Fruit fly (Drosophila melanogaster) whole organism, embryonic: Measurements from ENCODE around the gene TMEM216.
A peak's percentile ranks its signal among the peaks of the same experiment; 100 is the strongest.

Source experiments
- Ada2b ChIP-seq: fragments of 200-800 bp; sonication (Bioruptor generic); IDR thresholded peaks from 2 replicates; pipeline ENCODE4 v1.3.6; 2022; ENCODE audit warnings: missing biosample characterization, missing genetic modification characterization
- B-H2 ChIP-seq: fragments of 200-800 bp; sonication (Bioruptor generic); optimal IDR thresholded peaks from 2 replicates; lab custom pipeline; 2018; ENCODE audit warnings: missing biosample characterization, mild to moderate bottlenecking, missing genetic modification characterization
- CG10543 ChIP-seq: fragments of 200-800 bp; sonication (Bioruptor generic); optimal IDR thresholded peaks from 3 replicates; lab custom pipeline; 2017; ENCODE audit warnings: missing biosample characterization, mild to moderate bottlenecking, missing genetic modification characterization, moderate library complexity
- CG11247 ChIP-seq: fragments of 200-800 bp; sonication (Bioruptor generic); IDR thresholded peaks from 2 replicates; pipeline ENCODE4 v1.3.6; 2022; ENCODE audit warnings: missing biosample characterization, missing genetic modification characterization
- CG12659 ChIP-seq: fragments of 200-800 bp; sonication (Bioruptor generic); optimal IDR thresholded peaks from 3 replicates; lab custom pipeline; 2017; ENCODE audit warnings: mild to moderate bottlenecking, missing biosample characterization, missing genetic modification reagents, missing genetic modification characterization
- CG13424 ChIP-seq: fragments of 200-800 bp; sonication (Bioruptor generic); optimal IDR thresholded peaks from 2 replicates; lab custom pipeline; 2019; ENCODE audit warnings: missing biosample characterization, mild to moderate bottlenecking, missing genetic modification characterization, moderate library complexity
- CG13894 ChIP-seq: fragments of 200-800 bp; sonication (Bioruptor generic); optimal IDR thresholded peaks from 3 replicates; lab custom pipeline; 2018; ENCODE audit warnings: missing biosample characterization, mild to moderate bottlenecking, missing genetic modification characterization, moderate library complexity
- CG14860 ChIP-seq: fragments of 200-800 bp; sonication (Bioruptor generic); IDR thresholded peaks from 3 replicates; pipeline ENCODE4 v1.3.6; 2022; ENCODE audit warnings: missing biosample characterization, missing genetic modification characterization; ENCODE audit not compliant: partially characterized antibody
- CG15011 ChIP-seq: fragments of 200-800 bp; sonication (Bioruptor generic); optimal IDR thresholded peaks from 3 replicates; lab custom pipeline; 2018; ENCODE audit warnings: missing biosample characterization, mild to moderate bottlenecking, missing genetic modification characterization
- CG16863 ChIP-seq: fragments of 200-800 bp; sonication (Bioruptor generic); optimal IDR thresholded peaks from 3 replicates; lab custom pipeline; 2016; ENCODE audit warnings: missing biosample characterization, missing genetic modification characterization
- CG17829 ChIP-seq: fragments of 200-800 bp; optimal IDR thresholded peaks from 2 replicates; lab custom pipeline; 2019; ENCODE audit warnings: missing biosample characterization, mild to moderate bottlenecking, missing genetic modification characterization, moderate library complexity
- CG18262 ChIP-seq: fragments of 200-800 bp; optimal IDR thresholded peaks from 3 replicates; lab custom pipeline; 2019; ENCODE audit warnings: missing biosample characterization, mild to moderate bottlenecking, missing genetic modification characterization, moderate library complexity
- CG18599 ChIP-seq: fragments of 200-800 bp; sonication (Bioruptor generic); optimal IDR thresholded peaks from 3 replicates; lab custom pipeline; 2017; ENCODE audit warnings: missing biosample characterization, missing genetic modification characterization, mild to moderate bottlenecking, moderate library complexity, missing genetic modification reagents
- CG2120 ChIP-seq: fragments of 200-800 bp; sonication (Bioruptor generic); optimal IDR thresholded peaks from 3 replicates; lab custom pipeline; 2016; ENCODE audit warnings: missing biosample characterization, missing genetic modification characterization
- CG30403 ChIP-seq: fragments of 200-800 bp; sonication (Bioruptor generic); optimal IDR thresholded peaks from 3 replicates; lab custom pipeline; 2016; ENCODE audit warnings: missing biosample characterization, missing genetic modification characterization
- CG31224 ChIP-seq: fragments of 200-800 bp; sonication (Bioruptor generic); IDR thresholded peaks from 2 replicates; pipeline ENCODE4 v1.3.6; 2022; ENCODE audit warnings: missing biosample characterization, missing genetic modification characterization
- CG3281 ChIP-seq: fragments of 200-800 bp; sonication (Bioruptor generic); optimal IDR thresholded peaks from 3 replicates; lab custom pipeline; 2017; ENCODE audit warnings: missing biosample characterization, mild to moderate bottlenecking, missing genetic modification characterization
- CG4730 ChIP-seq: fragments of 200-800 bp; sonication (Bioruptor generic); IDR thresholded peaks from 2 replicates; pipeline ENCODE4 v1.3.6; 2022; ENCODE audit warnings: missing biosample characterization, missing genetic modification characterization
- CG5245 ChIP-seq: fragments of 200-800 bp; sonication (Bioruptor generic); optimal IDR thresholded peaks from 3 replicates; lab custom pipeline; 2016; ENCODE audit warnings: missing biosample characterization, missing genetic modification characterization
- CG7556 ChIP-seq: fragments of 200-800 bp; sonication (Bioruptor generic); optimal IDR thresholded peaks from 2 replicates; lab custom pipeline; 2017; ENCODE audit warnings: missing biosample characterization, mild to moderate bottlenecking, missing genetic modification characterization
- CG9437 ChIP-seq: fragments of 200-800 bp; sonication (Bioruptor generic); optimal IDR thresholded peaks from 2 replicates; lab custom pipeline; 2018; ENCODE audit warnings: missing biosample characterization, mild to moderate bottlenecking, missing genetic modification characterization
- Chrac-16 ChIP-seq: fragments of 200-800 bp; sonication (Bioruptor generic); optimal IDR thresholded peaks from 3 replicates; lab custom pipeline; 2016; ENCODE audit warnings: missing biosample characterization, missing genetic modification characterization
- CoRest ChIP-seq: fragments of 200-800 bp; sonication (Bioruptor generic); optimal IDR thresholded peaks from 3 replicates; lab custom pipeline; 2018; ENCODE audit warnings: missing biosample characterization, mild to moderate bottlenecking, missing genetic modification characterization, moderate library complexity
- D19A ChIP-seq: fragments of 200-800 bp; optimal IDR thresholded peaks from 3 replicates; lab custom pipeline; 2019; ENCODE audit warnings: missing biosample characterization, mild to moderate bottlenecking, missing genetic modification characterization, moderate library complexity
- Deaf1 ChIP-seq: fragments of 200-800 bp; optimal IDR thresholded peaks from 3 replicates; lab custom pipeline; 2019; ENCODE audit warnings: missing biosample characterization, mild to moderate bottlenecking, missing genetic modification characterization, moderate library complexity
- Hey ChIP-seq: fragments of 200-800 bp; sonication (Bioruptor generic); optimal IDR thresholded peaks from 3 replicates; lab custom pipeline; 2018; ENCODE audit warnings: missing biosample characterization, mild to moderate bottlenecking, missing genetic modification characterization
- Hmr ChIP-seq: fragments of 200-800 bp; sonication (Bioruptor generic); optimal IDR thresholded peaks from 3 replicates; lab custom pipeline; 2017; ENCODE audit warnings: mild to moderate bottlenecking, missing biosample characterization, missing genetic modification reagents, missing genetic modification characterization
- Mes4 ChIP-seq: fragments of 200-800 bp; sonication (Bioruptor generic); optimal IDR thresholded peaks from 2 replicates; lab custom pipeline; 2016; ENCODE audit warnings: missing biosample characterization, missing genetic modification characterization
- Nf-YB ChIP-seq: fragments of 200-800 bp; sonication (Bioruptor generic); optimal IDR thresholded peaks from 3 replicates; lab custom pipeline; 2019; ENCODE audit warnings: missing biosample characterization, mild to moderate bottlenecking, missing genetic modification characterization, moderate library complexity
- PHDP ChIP-seq: fragments of 200-800 bp; sonication (Bioruptor generic); optimal IDR thresholded peaks from 3 replicates; lab custom pipeline; 2018; ENCODE audit warnings: missing biosample characterization, mild to moderate bottlenecking, missing genetic modification characterization, moderate library complexity
- Rfx ChIP-seq: fragments of 200-800 bp; sonication (Bioruptor generic); IDR thresholded peaks from 2 replicates; pipeline ENCODE4 v1.3.6; 2022; ENCODE audit warnings: missing biosample characterization, missing genetic modification characterization
- Scr ChIP-seq: fragments of 200-800 bp; sonication (Bioruptor generic); IDR thresholded peaks from 2 replicates; pipeline ENCODE4 v1.3.6; 2022; ENCODE audit warnings: missing biosample characterization, missing genetic modification characterization; ENCODE audit not compliant: partially characterized antibody
- Sox100B ChIP-seq: fragments of 200-800 bp; sonication (Bioruptor generic); optimal IDR thresholded peaks from 3 replicates; lab custom pipeline; 2018; ENCODE audit warnings: missing biosample characterization, mild to moderate bottlenecking, missing genetic modification characterization
- Ssrp ChIP-seq: fragments of 200-800 bp; sonication (Bioruptor generic); optimal IDR thresholded peaks from 2 replicates; lab custom pipeline; 2018; ENCODE audit warnings: missing biosample characterization, mild to moderate bottlenecking, missing genetic modification characterization, moderate library complexity
- ap ChIP-seq: fragments of 200-800 bp; sonication (Bioruptor generic); IDR thresholded peaks from 2 replicates; pipeline ENCODE4 v1.3.6; 2022; ENCODE audit warnings: missing biosample characterization, missing genetic modification characterization
- bbx ChIP-seq: fragments of 200-800 bp; sonication (Bioruptor generic); IDR thresholded peaks from 2 replicates; pipeline ENCODE4 v1.3.6; 2022; ENCODE audit warnings: missing biosample characterization, missing genetic modification characterization; ENCODE audit not compliant: partially characterized antibody
- bigmax ChIP-seq: fragments of 200-800 bp; sonication (Bioruptor generic); optimal IDR thresholded peaks from 2 replicates; lab custom pipeline; 2018; ENCODE audit warnings: missing biosample characterization, mild to moderate bottlenecking, missing genetic modification characterization
- chif ChIP-seq, 2 experiments: fragments of 200-800 bp; sonication (Bioruptor generic); optimal IDR thresholded peaks; 3 replicates each; lab custom pipeline; 2016; ENCODE audit warnings: missing biosample characterization in 2 of 2, missing genetic modification characterization in 2 of 2
- corto ChIP-seq: fragments of 200-800 bp; sonication (Bioruptor generic); optimal IDR thresholded peaks from 2 replicates; lab custom pipeline; 2016; ENCODE audit warnings: missing biosample characterization, mild to moderate bottlenecking, missing genetic modification characterization, moderate library complexity
- cwo ChIP-seq: fragments of 200-800 bp; sonication (Bioruptor generic); optimal IDR thresholded peaks from 3 replicates; lab custom pipeline; 2017; ENCODE audit warnings: missing biosample characterization, missing genetic modification characterization, mild to moderate bottlenecking, moderate library complexity, missing genetic modification reagents
- emc ChIP-seq: fragments of 200-800 bp; sonication (Bioruptor generic); optimal IDR thresholded peaks from 2 replicates; lab custom pipeline; 2016; ENCODE audit warnings: missing biosample characterization, missing genetic modification characterization
- fd96Cb ChIP-seq: fragments of 200-800 bp; sonication (Bioruptor generic); optimal IDR thresholded peaks from 2 replicates; lab custom pipeline; 2018; ENCODE audit warnings: missing biosample characterization, mild to moderate bottlenecking, missing genetic modification characterization, moderate library complexity
- ftz-f1 ChIP-seq: fragments of 200-800 bp; sonication (Bioruptor generic); optimal IDR thresholded peaks from 2 replicates; lab custom pipeline; 2016; ENCODE audit warnings: missing biosample characterization, missing genetic modification characterization
- gro ChIP-seq: fragments of 200-800 bp; sonication (Bioruptor generic); optimal IDR thresholded peaks from 2 replicates; lab custom pipeline; 2016; ENCODE audit warnings: missing biosample characterization, missing genetic modification characterization
- jigr1 ChIP-seq: fragments of 200-800 bp; sonication (Bioruptor generic); IDR thresholded peaks from 3 replicates; pipeline ENCODE4 v1.3.6; 2022; ENCODE audit warnings: missing biosample characterization, missing genetic modification characterization
- lab ChIP-seq: fragments of 200-800 bp; sonication (Bioruptor generic); optimal IDR thresholded peaks from 3 replicates; lab custom pipeline; 2017; ENCODE audit warnings: missing biosample characterization, missing genetic modification characterization, mild to moderate bottlenecking, moderate library complexity, missing genetic modification reagents
- odd ChIP-seq: fragments of 200-800 bp; sonication (Bioruptor generic); optimal IDR thresholded peaks from 2 replicates; lab custom pipeline; 2017; ENCODE audit warnings: missing biosample characterization, mild to moderate bottlenecking, missing genetic modification characterization
- sna ChIP-seq: fragments of 200-800 bp; sonication (Bioruptor generic); IDR thresholded peaks from 2 replicates; pipeline ENCODE4 v1.3.6; 2022; ENCODE audit warnings: missing biosample characterization, missing genetic modification characterization; ENCODE audit not compliant: partially characterized antibody
- vnd ChIP-seq: fragments of 200-800 bp; sonication (Bioruptor generic); IDR thresholded peaks from 3 replicates; pipeline ENCODE4 v1.3.6; 2022; ENCODE audit warnings: missing biosample characterization, missing genetic modification characterization; ENCODE audit not compliant: partially characterized antibody
- zfh2 ChIP-seq: fragments of 200-800 bp; sonication (Bioruptor generic); optimal IDR thresholded peaks from 2 replicates; lab custom pipeline; 2016; ENCODE audit warnings: missing biosample characterization, missing genetic modification characterization

TMEM216 gene

dm6 chr3R:8712722-8713131, 3.3 kb upstream of the TMEM216 start, which contains the start of gene CG8112 (continued):
- TF ChIP-seq vnd (GFP tag; lab: Robert Waterston, UW) (no peak), bigmax (GFP tag; lab: Kevin White, UChicago) (no peak), corto (GFP tag; lab: Kevin White, UChicago) (no peak), B-H2 (GFP tag; lab: Kevin White, UChicago) (no peak), Scr (GFP tag; lab: Robert Waterston, UW) (no peak), lab (GFP tag; lab: Kevin White, UChicago) (peak; percentile 65), Mes4 (GFP tag; lab: Kevin White, UChicago) (no peak), CG15011 (GFP tag; lab: Kevin White, UChicago) (no peak), CG18262 (peak; percentile 57), fd96Cb (peak; percentile 13), CG2120 (GFP tag; lab: Kevin White, UChicago) (peak; percentile 17), Ada2b (no peak; the same call in 1 of the 2 replicates), PHDP (tag; lab: Kevin White, UChicago) (no peak), CG18599 (peak; percentile 48), gro (GFP tag; lab: Kevin White, UChicago) (no peak), CG16863 (GFP tag; lab: Kevin White, UChicago) (no peak), CG4730 (GFP tag; lab: Robert Waterston, UW) (no peak), D19A (tag; lab: Kevin White, UChicago) (no peak), CG14860 (GFP tag; lab: Robert Waterston, UW) (no peak), CG13424 (peak; percentile 47), Sox100B (GFP tag; lab: Kevin White, UChicago) (no peak), emc (no peak), Rfx (GFP tag; lab: Robert Waterston, UW) (peak; percentile 30; the same call in 1 of the 2 replicates), CG17829 (peak; percentile 21), Nf-YB (GFP tag; lab: Kevin White, UChicago) (peak; percentile 6), CG9437 (GFP tag; lab: Kevin White, UChicago) (peak; percentile 22), CG10543 (GFP tag; lab: Kevin White, UChicago) (peak; percentile 16), chif (GFP tag; optimal IDR thresholded peaks at IDR 0.05; lab: Kevin White, UChicago) (no peak), CG13894 (tag; lab: Kevin White, UChicago) (no peak), Hmr (GFP tag; lab: Kevin White, UChicago) (peak; percentile 46), jigr1 (GFP tag; lab: Robert Waterston, UW) (no peak), sna (no peak), CG11247 (GFP tag; lab: Robert Waterston, UW) (no peak), Deaf1 (tag; lab: Kevin White, UChicago) (no peak), cwo (GFP tag; lab: Kevin White, UChicago) (peak; percentile 24), CG5245 (GFP tag; lab: Kevin White, UChicago) (no peak), bbx (GFP tag; lab: Robert Waterston, UW) (no peak), Ssrp (tag; lab: Kevin White, UChicago) (peak; percentile 11), CG12659 (peak; percentile 38), CG30403 (GFP tag; lab: Kevin White, UChicago) (no peak), odd (GFP tag; lab: Kevin White, UChicago) (peak; percentile 45), CoRest (tag; lab: Kevin White, UChicago) (peak; percentile 32), CG7556 (peak; percentile 52), CG3281 (GFP tag; lab: Kevin White, UChicago) (peak; percentile 19), Chrac-16 (GFP tag; lab: Kevin White, UChicago) (no peak), ap (0 out of 2 replicates have a peak, but pooled peaks have one; percentile 13), Hey (tag; lab: Kevin White, UChicago) (no peak), ftz-f1 (GFP tag; lab: Kevin White, UChicago) (no peak), CG31224 (GFP tag; lab: Robert Waterston, UW) (no peak), zfh2 (GFP tag; lab: Kevin White, UChicago) (no peak)
